Worm (Caenorhabditis elegans) whole organism, young adult: ENCODE measurements around the gene gpd-3.

Experiments used
- D2030.7 ChIP-seq: fragments of 200-800 bp; sonication (Bioruptor generic); IDR thresholded peaks from 2 replicates; pipeline ENCODE4 v1.3.6; 2022; ENCODE audit warnings: missing genetic modification reagents, missing genetic modification characterization, missing compliant biosample characterization
- F10E7.11 ChIP-seq: sonication (generic microtip); optimal IDR thresholded peaks from 2 replicates; lab custom pipeline; 2017; ENCODE audit warnings: mild to moderate bottlenecking, missing genetic modification characterization, moderate library complexity, missing compliant biosample characterization
- F23B12.7 ChIP-seq: sonication (generic microtip); optimal IDR thresholded peaks from 2 replicates; lab custom pipeline; 2017; ENCODE audit warnings: missing genetic modification characterization, mild to moderate bottlenecking, missing compliant biosample characterization, antibody characterized with exemption, moderate library complexity; ENCODE audit not compliant: insufficient read depth
- F39B2.1 ChIP-seq: fragments of 200-800 bp; sonication (Bioruptor generic); IDR thresholded peaks from 2 replicates; pipeline ENCODE4 v1.3.6; 2022; ENCODE audit warnings: missing genetic modification reagents, missing genetic modification characterization, missing compliant biosample characterization
- F49E8.2 ChIP-seq: sonication (generic microtip); optimal IDR thresholded peaks from 3 replicates; lab custom pipeline; 2017; ENCODE audit warnings: missing genetic modification characterization, mild to moderate bottlenecking, missing compliant biosample characterization, antibody characterized with exemption, moderate library complexity; ENCODE audit not compliant: insufficient read depth
- K11D2.4 ChIP-seq: fragments of 200-800 bp; sonication (Bioruptor generic); IDR thresholded peaks from 2 replicates; pipeline ENCODE4 v1.3.6; 2022; ENCODE audit warnings: missing genetic modification reagents, missing genetic modification characterization, missing compliant biosample characterization
- K12H6.12 ChIP-seq: fragments of 200-800 bp; sonication (Bioruptor generic); optimal IDR thresholded peaks from 2 replicates; lab custom pipeline; 2018; ENCODE audit warnings: mild to moderate bottlenecking, missing genetic modification characterization, missing compliant biosample characterization
- T26A5.8 ChIP-seq: sonication (generic microtip); optimal IDR thresholded peaks from 2 replicates; lab custom pipeline; 2016; ENCODE audit warnings: missing genetic modification characterization, missing compliant biosample characterization
- Y53F4B.3 ChIP-seq: fragments of 200-800 bp; sonication (Bioruptor generic); IDR thresholded peaks from 2 replicates; pipeline ENCODE4 v1.3.6; 2022; ENCODE audit warnings: missing genetic modification reagents, missing genetic modification characterization, missing compliant biosample characterization
- Y56A3A.18 ChIP-seq: fragments of 200-800 bp; sonication (Bioruptor generic); IDR thresholded peaks from 2 replicates; pipeline ENCODE4 v1.3.6; 2022; ENCODE audit warnings: missing genetic modification reagents, missing genetic modification characterization, missing compliant biosample characterization
- Y67H2A.10 ChIP-seq: fragments of 200-800 bp; sonication (Bioruptor generic); conservative IDR thresholded peaks from 2 replicates; pipeline ENCODE4 v1.3.6; 2022; ENCODE audit warnings: missing genetic modification reagents, missing genetic modification characterization, missing compliant biosample characterization
- akir-1 ChIP-seq: fragments of 200-800 bp; sonication (Bioruptor generic); optimal IDR thresholded peaks from 2 replicates; lab custom pipeline; 2018; ENCODE audit warnings: mild to moderate bottlenecking, missing genetic modification characterization, moderate library complexity, missing compliant biosample characterization
- aptf-3 ChIP-seq: fragments of 200-800 bp; sonication (Bioruptor generic); IDR thresholded peaks from 2 replicates; pipeline ENCODE4 v1.3.6; 2022; ENCODE audit warnings: missing genetic modification characterization, missing compliant biosample characterization
- athp-1 ChIP-seq: sonication (generic microtip); optimal IDR thresholded peaks from 2 replicates; lab custom pipeline; 2017; ENCODE audit warnings: mild to moderate bottlenecking, missing genetic modification characterization, missing compliant biosample characterization
- attf-5 ChIP-seq: fragments of 200-800 bp; sonication (Bioruptor generic); optimal IDR thresholded peaks from 2 replicates; lab custom pipeline; 2018; ENCODE audit warnings: mild to moderate bottlenecking, missing genetic modification characterization, missing compliant biosample characterization
- bed-1 ChIP-seq: fragments of 200-800 bp; sonication (Bioruptor generic); IDR thresholded peaks from 2 replicates; pipeline ENCODE4 v1.3.6; 2022; ENCODE audit warnings: missing genetic modification reagents, missing genetic modification characterization, missing compliant biosample characterization
- bed-2 ChIP-seq: fragments of 200-800 bp; sonication (Bioruptor generic); IDR thresholded peaks from 2 replicates; pipeline ENCODE4 v1.3.6; 2022; ENCODE audit warnings: missing genetic modification reagents, missing genetic modification characterization, missing compliant biosample characterization
- cebp-2 ChIP-seq: fragments of 200-800 bp; sonication (Bioruptor generic); IDR thresholded peaks from 2 replicates; pipeline ENCODE4 v1.3.6; 2022; ENCODE audit warnings: missing genetic modification characterization, missing compliant biosample characterization
- ceh-79 ChIP-seq: sonication (generic microtip); optimal IDR thresholded peaks from 2 replicates; lab custom pipeline; 2017; ENCODE audit warnings: mild to moderate bottlenecking, missing genetic modification characterization, missing compliant biosample characterization
- chd-7 ChIP-seq: sonication (generic microtip); optimal IDR thresholded peaks from 2 replicates; lab custom pipeline; 2016; ENCODE audit warnings: mild to moderate bottlenecking, missing genetic modification characterization, moderate library complexity, missing compliant biosample characterization
- die-1 ChIP-seq: sonication (generic microtip); optimal IDR thresholded peaks from 2 replicates; lab custom pipeline; 2016; ENCODE audit warnings: missing genotype, mild to moderate bottlenecking, missing genetic modification characterization, missing compliant biosample characterization
- dox-1 ChIP-seq: fragments of 200-800 bp; sonication (Bioruptor generic); IDR thresholded peaks from 2 replicates; pipeline ENCODE4 v1.3.6; 2022; ENCODE audit warnings: missing genetic modification reagents, missing genetic modification characterization, missing compliant biosample characterization
- efl-1 ChIP-seq: fragments of 150-350 bp; optimal IDR thresholded peaks from 2 replicates; lab custom pipeline; 2014; ENCODE audit warnings: missing biosample characterization, missing genetic modification reagents, missing genetic modification characterization
- egl-18 ChIP-seq: fragments of 200-800 bp; sonication (Bioruptor generic); IDR thresholded peaks from 2 replicates; pipeline ENCODE4 v1.3.6; 2022; ENCODE audit warnings: missing genetic modification reagents, missing genetic modification characterization, missing compliant biosample characterization
- fkh-3 ChIP-seq: sonication (generic microtip); optimal IDR thresholded peaks from 2 replicates; lab custom pipeline; 2016; ENCODE audit warnings: mild to moderate bottlenecking, missing genetic modification characterization, missing compliant biosample characterization
- hlh-26 ChIP-seq: fragments of 200-800 bp; sonication (Bioruptor generic); conservative IDR thresholded peaks from 2 replicates; pipeline ENCODE4 v1.3.6; 2022; ENCODE audit warnings: missing genetic modification reagents, missing genetic modification characterization, missing compliant biosample characterization
- hmg-1.2 ChIP-seq: fragments of 200-800 bp; sonication (Bioruptor generic); IDR thresholded peaks from 2 replicates; pipeline ENCODE4 v1.3.6; 2022; ENCODE audit warnings: missing genetic modification reagents, missing genetic modification characterization, missing compliant biosample characterization
- hrde-1 ChIP-seq: sonication (generic microtip); optimal IDR thresholded peaks from 2 replicates; lab custom pipeline; 2016; ENCODE audit warnings: missing genetic modification characterization, mild to moderate bottlenecking, missing compliant biosample characterization, moderate library complexity, missing genotype, missing genetic modification reagents, borderline replicate concordance
- hsf-1 ChIP-seq: fragments of 200-800 bp; sonication (Bioruptor generic); IDR thresholded peaks from 2 replicates; pipeline ENCODE4 v1.3.6; 2022; ENCODE audit warnings: missing genetic modification reagents, missing genetic modification characterization, missing compliant biosample characterization
- lag-1 ChIP-seq: fragments of 200-800 bp; sonication (Bioruptor generic); IDR thresholded peaks from 2 replicates; pipeline ENCODE4 v1.3.6; 2022; ENCODE audit warnings: missing genetic modification reagents, missing genetic modification characterization, missing compliant biosample characterization
- let-526 ChIP-seq: fragments of 200-800 bp; sonication (Bioruptor generic); IDR thresholded peaks from 2 replicates; pipeline ENCODE4 v1.3.6; 2022; ENCODE audit warnings: missing genetic modification reagents, missing genetic modification characterization, missing compliant biosample characterization
- lin-26 ChIP-seq: fragments of 200-800 bp; sonication (Bioruptor generic); IDR thresholded peaks from 2 replicates; pipeline ENCODE4 v1.3.6; 2022; ENCODE audit warnings: missing genetic modification reagents, missing genetic modification characterization, missing compliant biosample characterization
- lin-35 ChIP-seq, 3 experiments: fragments of 150-350 bp in 2 of 3; sonication (generic microtip) in 1 of 3; optimal IDR thresholded peaks; 2 replicates each; lab custom pipeline; 2014 to 2018; ENCODE audit warnings: missing biosample characterization in 3 of 3, missing genetic modification characterization in 3 of 3, missing genetic modification reagents in 3 of 3
- lin-40 ChIP-seq: sonication (generic microtip); optimal IDR thresholded peaks from 2 replicates; lab custom pipeline; 2016; ENCODE audit warnings: missing genetic modification characterization, mild to moderate bottlenecking, missing compliant biosample characterization, missing genotype, missing genetic modification reagents
- mcd-1 ChIP-seq: fragments of 200-800 bp; sonication (Bioruptor generic); IDR thresholded peaks from 2 replicates; pipeline ENCODE4 v1.3.6; 2022; ENCODE audit warnings: missing genetic modification reagents, missing genetic modification characterization, missing compliant biosample characterization
- nfya-2 ChIP-seq: fragments of 200-800 bp; sonication (Bioruptor generic); IDR thresholded peaks from 2 replicates; pipeline ENCODE4 v1.3.6; 2022; ENCODE audit warnings: missing genetic modification reagents, missing genetic modification characterization, missing compliant biosample characterization
- nhr-120 ChIP-seq: fragments of 200-800 bp; sonication (Bioruptor generic); IDR thresholded peaks from 2 replicates; pipeline ENCODE4 v1.3.6; 2022; ENCODE audit warnings: missing genetic modification characterization, missing compliant biosample characterization
- nhr-27 ChIP-seq: fragments of 200-800 bp; sonication (Bioruptor generic); optimal IDR thresholded peaks from 2 replicates; lab custom pipeline; 2018; ENCODE audit warnings: mild to moderate bottlenecking, missing genetic modification characterization, moderate library complexity, missing compliant biosample characterization
- nhr-80 ChIP-seq: sonication (generic microtip); optimal IDR thresholded peaks from 2 replicates; lab custom pipeline; 2016; ENCODE audit warnings: missing genetic modification characterization, missing compliant biosample characterization
- pbrm-1 ChIP-seq: fragments of 200-800 bp; sonication (Bioruptor generic); IDR thresholded peaks from 2 replicates; pipeline ENCODE4 v1.3.6; 2022; ENCODE audit warnings: missing genetic modification reagents, missing genetic modification characterization, missing compliant biosample characterization
- pha-4 ChIP-seq: fragments of 150-350 bp; sonication (generic microtip); optimal IDR thresholded peaks from 2 replicates; lab custom pipeline; 2014; ENCODE audit warnings: missing biosample characterization, missing genetic modification reagents, missing genetic modification characterization
- rcor-1 ChIP-seq: fragments of 200-800 bp; sonication (Bioruptor generic); IDR thresholded peaks from 2 replicates; pipeline ENCODE4 v1.3.6; 2022; ENCODE audit warnings: missing genetic modification reagents, missing genetic modification characterization, missing compliant biosample characterization
- rec-8 ChIP-seq, 2 experiments: sonication (generic microtip); optimal IDR thresholded peaks; 2 replicates each; lab custom pipeline; 2016; ENCODE audit warnings: mild to moderate bottlenecking in 2 of 2, missing genetic modification characterization in 2 of 2, missing genetic modification reagents in 2 of 2, missing genotype in 2 of 2, missing biosample characterization in 1 of 2, missing compliant biosample characterization in 1 of 2, moderate library complexity in 1 of 2
- somi-1 ChIP-seq: fragments of 200-800 bp; sonication (Bioruptor generic); optimal IDR thresholded peaks from 2 replicates; lab custom pipeline; 2018; ENCODE audit warnings: mild to moderate bottlenecking, missing genetic modification characterization, missing compliant biosample characterization
- xnd-1 ChIP-seq: sonication (generic microtip); optimal IDR thresholded peaks from 2 replicates; lab custom pipeline; 2016; ENCODE audit warnings: missing genotype, missing genetic modification reagents, missing genetic modification characterization, missing compliant biosample characterization
- ztf-18 ChIP-seq: sonication (generic microtip); optimal IDR thresholded peaks from 2 replicates; lab custom pipeline; 2016; ENCODE audit warnings: missing genotype, mild to moderate bottlenecking, missing genetic modification characterization, missing compliant biosample characterization
- ztf-22 ChIP-seq: fragments of 200-800 bp; sonication (Bioruptor generic); optimal IDR thresholded peaks from 2 replicates; lab custom pipeline; 2018; ENCODE audit warnings: mild to moderate bottlenecking, missing genetic modification characterization, moderate library complexity, missing compliant biosample characterization
- ztf-3 ChIP-seq: fragments of 200-800 bp; sonication (Bioruptor generic); optimal IDR thresholded peaks from 2 replicates; lab custom pipeline; 2018; ENCODE audit warnings: mild to moderate bottlenecking, missing genetic modification characterization, missing compliant biosample characterization

gpd-3 gene

ce11 chrX:3101562-3101961, 11.6 kb downstream of the gpd-3 start:
- TF ChIP-seq Y53F4B.3 (GFP tag; lab: Robert Waterston, UW) = no peak
- peak; percentile 4 for TF ChIP-seq K12H6.12
- no peak for TF ChIP-seq ztf-3 (GFP tag; lab: Kevin White, UChicago)
- TF ChIP-seq T26A5.8 = no peak
- no peak for TF ChIP-seq die-1 (tag; lab: Kevin White, UChicago)
- TF ChIP-seq nhr-80 (tag; lab: Kevin White, UChicago) = peak; percentile 53
- TF ChIP-seq ztf-18 = peak; percentile 21
- no peak for TF ChIP-seq K11D2.4 (GFP tag; lab: Robert Waterston, UW)
- no peak for TF ChIP-seq hrde-1 (tag; lab: Kevin White, UChicago)
- TF ChIP-seq aptf-3 = no peak
- TF ChIP-seq attf-5 (GFP tag; lab: Kevin White, UChicago) = no peak
- TF ChIP-seq Y56A3A.18 (GFP tag; lab: Robert Waterston, UW) = no peak
- no peak for TF ChIP-seq let-526
- TF ChIP-seq lin-26 (GFP tag; lab: Robert Waterston, UW) = no peak
- no peak for TF ChIP-seq nfya-2 (GFP tag; lab: Robert Waterston, UW)

- TF ChIP-seq D2030.7 (GFP tag; lab: Robert Waterston, UW) (no peak), dox-1 (GFP tag; lab: Robert Waterston, UW) (peak; percentile 86), F49E8.2 (no peak), bed-2 (GFP tag; lab: Robert Waterston, UW) (no peak), ceh-79 (tag; lab: Kevin White, UChicago) (no peak), akir-1 (GFP tag; lab: Kevin White, UChicago) (no peak), hmg-1.2 (GFP tag; lab: Robert Waterston, UW) (peak; percentile 90), nhr-27 (tag; lab: Kevin White, UChicago) (no peak), F10E7.11 (tag; lab: Kevin White, UChicago) (no peak), hlh-26 (GFP tag; lab: Robert Waterston, UW) (no peak), xnd-1 (tag; lab: Kevin White, UChicago) (no peak), pbrm-1 (peak; percentile 81), Y67H2A.10 (no peak), F23B12.7 (peak; percentile 76), somi-1 (GFP tag; lab: Kevin White, UChicago) (peak; percentile 35), lag-1 (no peak), fkh-3 (no peak), ztf-22 (GFP tag; lab: Kevin White, UChicago) (peak; percentile 3), nhr-120 (GFP tag; lab: Robert Waterston, UW) (no peak), athp-1 (tag; lab: Kevin White, UChicago) (no peak), T26A5.8 (no peak), egl-18 (GFP tag; lab: Robert Waterston, UW) (no peak), die-1 (tag; lab: Kevin White, UChicago) (no peak), aptf-3 (no peak), cebp-2 (GFP tag; lab: Robert Waterston, UW) (no peak), pha-4 (tag; lab: Kevin White, UChicago) (peak; percentile 69), lin-40 (tag; lab: Kevin White, UChicago) (peak; percentile 88), bed-1 (no peak), F39B2.1 (GFP tag; lab: Robert Waterston, UW) (no peak), hsf-1 (GFP tag; lab: Robert Waterston, UW) (no peak), chd-7 (tag; lab: Kevin White, UChicago) (peak; percentile 63), Y53F4B.3 (GFP tag; lab: Robert Waterston, UW) (no peak), mcd-1 (GFP tag; lab: Robert Waterston, UW) (peak; percentile 82), lin-35 (GFP tag; optimal IDR thresholded peaks at IDR 0.05; lab: Kevin White, UChicago) (peak in 1 of 3 experiments; percentile 85), rec-8 (tag; optimal IDR thresholded peaks at IDR 0.05; lab: Kevin White, UChicago) (no peak), rcor-1 (GFP tag; lab: Robert Waterston, UW) (no peak), hrde-1 (tag; lab: Kevin White, UChicago) (no peak), efl-1 (no peak)
Measured at ce11 chrX:3099832-3100231, 13.3 kb downstream of the gpd-3 start, which contains the start of gene sec-3. TSS of gene sec-3 (minus strand) at chrX:3099852.
